Worm (Caenorhabditis elegans) whole organism, L1 larva: Measurements from ENCODE around the gene rabs-5.

Experiments used
- C16A3.4 ChIP-seq: fragments of 150-350 bp; optimal IDR thresholded peaks from 2 replicates; lab custom pipeline; 2014; ENCODE audit warnings: missing biosample characterization, missing genetic modification characterization
- aha-1 ChIP-seq: fragments of 150-350 bp; optimal IDR thresholded peaks from 2 replicates; lab custom pipeline; 2014; ENCODE audit warnings: missing biosample characterization, missing genetic modification characterization
- alr-1 ChIP-seq: fragments of 200-800 bp; sonication (Bioruptor generic); optimal IDR thresholded peaks from 2 replicates; lab custom pipeline; 2018; ENCODE audit warnings: borderline replicate concordance, mild to moderate bottlenecking, missing genetic modification characterization, missing compliant biosample characterization
- blmp-1 ChIP-seq: fragments of 150-350 bp; optimal IDR thresholded peaks from 2 replicates; lab custom pipeline; 2014; ENCODE audit warnings: missing biosample characterization, missing genetic modification characterization
- ceh-88 ChIP-seq: fragments of 200-800 bp; sonication (Bioruptor generic); IDR thresholded peaks from 2 replicates; pipeline ENCODE4 v1.3.6; 2022; ENCODE audit warnings: missing genetic modification characterization, missing compliant biosample characterization
- ceh-90 ChIP-seq: sonication (generic microtip); optimal IDR thresholded peaks from 2 replicates; lab custom pipeline; 2016; ENCODE audit warnings: missing genetic modification characterization, missing compliant biosample characterization
- dpl-1 ChIP-seq, 3 experiments: fragments of 150-350 bp in 2 of 3; sonication (generic microtip) in 1 of 3; optimal IDR thresholded peaks; 2 replicates each; lab custom pipeline; 2014 to 2017; ENCODE audit warnings: missing biosample characterization in 3 of 3, missing genetic modification characterization in 3 of 3, missing genetic modification reagents in 3 of 3
- fkh-10 ChIP-seq: sonication (generic microtip); optimal IDR thresholded peaks from 2 replicates; lab custom pipeline; 2017; ENCODE audit warnings: missing biosample characterization, missing genetic modification reagents, missing genetic modification characterization
- fkh-8 ChIP-seq: sonication (generic microtip); optimal IDR thresholded peaks from 2 replicates; lab custom pipeline; 2016; ENCODE audit warnings: mild to moderate bottlenecking, missing genetic modification characterization, missing compliant biosample characterization
- grh-1 ChIP-seq: fragments of 200-800 bp; sonication (Bioruptor generic); IDR thresholded peaks from 2 replicates; pipeline ENCODE4 v1.3.6; 2022; ENCODE audit warnings: missing genetic modification reagents, missing genetic modification characterization, missing compliant biosample characterization
- hlh-17 ChIP-seq: fragments of 200-800 bp; sonication (Bioruptor generic); optimal IDR thresholded peaks from 2 replicates; lab custom pipeline; 2018; ENCODE audit warnings: missing genetic modification characterization, mild to moderate bottlenecking, missing compliant biosample characterization, moderate library complexity, borderline replicate concordance
- hlh-4 ChIP-seq: sonication (generic microtip); optimal IDR thresholded peaks from 2 replicates; lab custom pipeline; 2016; ENCODE audit warnings: mild to moderate bottlenecking, missing genetic modification characterization, missing compliant biosample characterization
- hpl-2 ChIP-seq: fragments of 150-350 bp; optimal IDR thresholded peaks from 2 replicates; lab custom pipeline; 2014; ENCODE audit warnings: missing biosample characterization, missing genetic modification reagents, missing genetic modification characterization
- irx-1 ChIP-seq: sonication (generic microtip); optimal IDR thresholded peaks from 2 replicates; lab custom pipeline; 2016; ENCODE audit warnings: missing genetic modification characterization, missing compliant biosample characterization
- jun-1 ChIP-seq: fragments of 150-350 bp; optimal IDR thresholded peaks from 2 replicates; lab custom pipeline; 2014; ENCODE audit warnings: missing biosample characterization, missing genetic modification reagents, missing genetic modification characterization
- lin-14 ChIP-seq: fragments of 200-800 bp; sonication (Bioruptor generic); optimal IDR thresholded peaks from 2 replicates; lab custom pipeline; 2018; ENCODE audit warnings: mild to moderate bottlenecking, missing genetic modification characterization, moderate library complexity, missing compliant biosample characterization
- lin-15B ChIP-seq: fragments of 150-350 bp; sonication (generic microtip); optimal IDR thresholded peaks from 3 replicates; lab custom pipeline; 2014; ENCODE audit warnings: missing biosample characterization, missing genetic modification characterization
- lin-35 ChIP-seq, 2 experiments: fragments of 150-350 bp; optimal IDR thresholded peaks; 2 replicates each; lab custom pipeline; 2014; ENCODE audit warnings: missing biosample characterization in 2 of 2, missing genetic modification characterization in 2 of 2, missing genetic modification reagents in 2 of 2
- lir-3 ChIP-seq: sonication (generic microtip); optimal IDR thresholded peaks from 2 replicates; lab custom pipeline; 2016; ENCODE audit warnings: mild to moderate bottlenecking, missing genetic modification characterization, moderate library complexity, missing compliant biosample characterization; ENCODE audit not compliant: poor library complexity
- lsy-2 ChIP-seq, 2 experiments: fragments of 150-350 bp; optimal IDR thresholded peaks; 2 replicates each; lab custom pipeline; 2014; ENCODE audit warnings: missing biosample characterization in 2 of 2, missing genetic modification characterization in 2 of 2
- mab-9 ChIP-seq: fragments of 200-800 bp; sonication (Bioruptor generic); IDR thresholded peaks from 2 replicates; pipeline ENCODE4 v1.3.6; 2022; ENCODE audit warnings: missing genetic modification reagents, missing genetic modification characterization, missing compliant biosample characterization
- mef-2 ChIP-seq: fragments of 150-350 bp; optimal IDR thresholded peaks from 2 replicates; lab custom pipeline; 2014; ENCODE audit warnings: missing biosample characterization, missing genetic modification characterization
- nhr-11 ChIP-seq: fragments of 150-350 bp; optimal IDR thresholded peaks from 2 replicates; lab custom pipeline; 2014; ENCODE audit warnings: missing biosample characterization, missing genetic modification characterization
- nhr-20 ChIP-seq: sonication (generic microtip); optimal IDR thresholded peaks from 2 replicates; lab custom pipeline; 2016; ENCODE audit warnings: mild to moderate bottlenecking, missing genetic modification characterization, missing compliant biosample characterization
- nhr-47 ChIP-seq: sonication (generic microtip); optimal IDR thresholded peaks from 2 replicates; lab custom pipeline; 2016; ENCODE audit warnings: mild to moderate bottlenecking, missing genetic modification characterization, moderate library complexity, missing compliant biosample characterization
- nhr-71 ChIP-seq: sonication (generic microtip); optimal IDR thresholded peaks from 2 replicates; lab custom pipeline; 2016; ENCODE audit warnings: mild to moderate bottlenecking, missing genetic modification characterization, moderate library complexity, missing compliant biosample characterization
- nhr-76 ChIP-seq: sonication (generic microtip); optimal IDR thresholded peaks from 2 replicates; lab custom pipeline; 2017; ENCODE audit warnings: missing biosample characterization, missing genetic modification characterization
- nhr-85 ChIP-seq: sonication (generic microtip); peaks from one replicate; lab custom pipeline; 2016; ENCODE audit warnings: missing genetic modification characterization, inconsistent platforms, missing compliant biosample characterization
- rnt-1 ChIP-seq: sonication (generic microtip); optimal IDR thresholded peaks from 2 replicates; lab custom pipeline; 2016; ENCODE audit warnings: mild to moderate bottlenecking, missing genetic modification characterization, moderate library complexity, missing compliant biosample characterization
- skn-1 ChIP-seq: fragments of 150-350 bp; optimal IDR thresholded peaks from 2 replicates; lab custom pipeline; 2014; ENCODE audit warnings: missing biosample characterization, missing genetic modification characterization
- snu-23 ChIP-seq: sonication (generic microtip); optimal IDR thresholded peaks from 2 replicates; lab custom pipeline; 2016; ENCODE audit warnings: missing genetic modification characterization, missing compliant biosample characterization
- sox-4 ChIP-seq: sonication (generic microtip); optimal IDR thresholded peaks from 2 replicates; lab custom pipeline; 2016; ENCODE audit warnings: missing genetic modification characterization, missing compliant biosample characterization
- sptf-1 ChIP-seq: fragments of 150-350 bp; optimal IDR thresholded peaks from 2 replicates; lab custom pipeline; 2014; ENCODE audit warnings: missing biosample characterization, missing genetic modification characterization
- tlp-1 ChIP-seq: fragments of 150-350 bp; optimal IDR thresholded peaks from 2 replicates; lab custom pipeline; 2014; ENCODE audit warnings: missing biosample characterization, missing genetic modification characterization
- unc-62 ChIP-seq: fragments of 150-350 bp; optimal IDR thresholded peaks from 2 replicates; lab custom pipeline; 2014; ENCODE audit warnings: missing biosample characterization, missing genetic modification reagents, missing genetic modification characterization
- unc-86 ChIP-seq: sonication (generic microtip); optimal IDR thresholded peaks from 2 replicates; lab custom pipeline; 2016; ENCODE audit warnings: missing genetic modification characterization, missing compliant biosample characterization
- vab-15 ChIP-seq: sonication (generic microtip); optimal IDR thresholded peaks from 2 replicates; lab custom pipeline; 2017; ENCODE audit warnings: missing genotype, mild to moderate bottlenecking, missing genetic modification characterization, missing compliant biosample characterization
- zip-4 ChIP-seq: fragments of 200-800 bp; sonication (Bioruptor generic); optimal IDR thresholded peaks from 2 replicates; lab custom pipeline; 2018; ENCODE audit warnings: mild to moderate bottlenecking, missing genetic modification characterization, moderate library complexity, missing compliant biosample characterization
- ztf-4 ChIP-seq: fragments of 150-350 bp; optimal IDR thresholded peaks from 2 replicates; lab custom pipeline; 2014; ENCODE audit warnings: missing biosample characterization, missing genetic modification characterization

Gene rabs-5

ce11 chrIV:8103196-8103595 lies 4.2 kb downstream of the rabs-5 start (continued):
- peak; percentile 0 for TF ChIP-seq snu-23
- TF ChIP-seq rnt-1: no peak

ce11 chrIV:8102231-8102630 lies 5.2 kb downstream of the rabs-5 start, which contains the start of gene Y42H9AR.5:
TSS of gene Y42H9AR.5 (plus strand) at chrIV:8102531.
- no peak for TF ChIP-seq lin-35 (GFP tag; optimal IDR thresholded peaks at IDR 0.05; lab: Kevin White, UChicago)
- TF ChIP-seq nhr-11 (tag; lab: Kevin White, UChicago): no peak
- TF ChIP-seq dpl-1 (GFP tag; optimal IDR thresholded peaks at IDR 0.05; lab: Kevin White, UChicago): no peak
- TF ChIP-seq nhr-20 (tag; lab: Kevin White, UChicago): no peak
- TF ChIP-seq vab-15: no peak
- no peak for TF ChIP-seq ceh-90 (tag; lab: Kevin White, UChicago)
- TF ChIP-seq alr-1 (tag; lab: Kevin White, UChicago): no peak
- no peak for TF ChIP-seq hpl-2 (GFP tag; lab: Kevin White, UChicago)
- no peak for TF ChIP-seq aha-1
- TF ChIP-seq nhr-71 (tag; lab: Kevin White, UChicago): no peak
- TF ChIP-seq irx-1: no peak
- no peak for TF ChIP-seq hlh-4
- no peak for TF ChIP-seq lin-15B (tag; lab: Kevin White, UChicago)
- TF ChIP-seq sox-4 (tag; lab: Kevin White, UChicago): no peak
- TF ChIP-seq sptf-1: no peak

ce11 chrIV:8099601-8100000 lies 7.8 kb downstream of the rabs-5 start, which contains the start of gene Y42H9AR.2:
TSS of gene Y42H9AR.2 (plus strand) at chrIV:8099901.
- no peak for TF ChIP-seq C16A3.4 (tag; lab: Kevin White, UChicago)
- no peak for TF ChIP-seq jun-1
- TF ChIP-seq hlh-17 (GFP tag; lab: Kevin White, UChicago): no peak
- no peak for TF ChIP-seq mef-2 (tag; lab: Kevin White, UChicago)
- TF ChIP-seq unc-86 (tag; lab: Kevin White, UChicago): no peak
- no peak for TF ChIP-seq nhr-47 (tag; lab: Kevin White, UChicago)
- no peak for TF ChIP-seq fkh-8 (tag; lab: Kevin White, UChicago)
- no peak for TF ChIP-seq skn-1 (tag; lab: Kevin White, UChicago)
- TF ChIP-seq dpl-1 (GFP tag; optimal IDR thresholded peaks at IDR 0.05; lab: Kevin White, UChicago): no peak
- TF ChIP-seq zip-4 (GFP tag; lab: Kevin White, UChicago): no peak
- no peak for TF ChIP-seq nhr-85
- no peak for TF ChIP-seq fkh-10 (GFP tag; lab: Kevin White, UChicago)
- no peak for TF ChIP-seq ceh-88 (GFP tag; lab: Robert Waterston, UW)
- no peak for TF ChIP-seq grh-1 (GFP tag; lab: Robert Waterston, UW)
- TF ChIP-seq nhr-20 (tag; lab: Kevin White, UChicago): no peak
- no peak for TF ChIP-seq lir-3 (tag; lab: Kevin White, UChicago)

ce11 chrIV:8096375-8096774 lies 11.0 kb downstream of the rabs-5 start:
- TF ChIP-seq skn-1 (tag; lab: Kevin White, UChicago) (no peak), unc-62 (GFP tag; lab: Kevin White, UChicago) (no peak), blmp-1 (peak; percentile 60), nhr-71 (tag; lab: Kevin White, UChicago) (no peak), tlp-1 (no peak), ztf-4 (tag; lab: Kevin White, UChicago) (no peak), mab-9 (GFP tag; lab: Robert Waterston, UW) (no peak), sox-4 (tag; lab: Kevin White, UChicago) (no peak)

ce11 chrIV:8091539-8091938 lies 15.9 kb downstream of the rabs-5 start:
- peak; percentile 54 for TF ChIP-seq nhr-85
- TF ChIP-seq lin-14 (GFP tag; lab: Kevin White, UChicago): peak; percentile 15
- TF ChIP-seq nhr-76: no peak
- TF ChIP-seq lsy-2 (tag; optimal IDR thresholded peaks at IDR 0.05; lab: Kevin White, UChicago): no peak
